Worm (Caenorhabditis elegans) whole organism, L4 larva: ENCODE results near the gene clec-140.
A peak's percentile ranks its signal among the peaks of the same experiment; 100 is the strongest.

Experiments used
- F37D6.2 ChIP-seq: sonication (generic microtip); optimal IDR thresholded peaks from 2 replicates; lab custom pipeline; 2016; ENCODE audit warnings: mild to moderate bottlenecking, missing genetic modification characterization, missing compliant biosample characterization
- attf-4 ChIP-seq: sonication (generic microtip); optimal IDR thresholded peaks from 3 replicates; lab custom pipeline; 2017; ENCODE audit warnings: missing biosample characterization, missing genetic modification characterization
- ceh-82 ChIP-seq: sonication (generic microtip); optimal IDR thresholded peaks from 2 replicates; lab custom pipeline; 2017; ENCODE audit warnings: missing biosample characterization, missing genetic modification characterization
- ctbp-1 ChIP-seq: fragments of 200-800 bp; sonication (Bioruptor generic); IDR thresholded peaks from 2 replicates; pipeline ENCODE4 v1.3.6; 2022; ENCODE audit warnings: missing genetic modification reagents, missing genetic modification characterization, missing compliant biosample characterization
- daf-16 ChIP-seq, 3 experiments: sonication (generic microtip); optimal IDR thresholded peaks; 2 replicates each; lab custom pipeline; 2016 to 2017; ENCODE audit warnings: missing genetic modification characterization in 3 of 3, missing genetic modification reagents in 3 of 3, mild to moderate bottlenecking in 2 of 3, missing compliant biosample characterization in 2 of 3, missing biosample characterization in 1 of 3, moderate library complexity in 1 of 3
- dmd-6 ChIP-seq: fragments of 200-800 bp; sonication (Bioruptor generic); IDR thresholded peaks from 2 replicates; pipeline ENCODE4 v1.3.6; 2022; ENCODE audit warnings: missing genetic modification reagents, missing genetic modification characterization, missing compliant biosample characterization
- dve-1 ChIP-seq: sonication (generic microtip); optimal IDR thresholded peaks from 2 replicates; lab custom pipeline; 2017; ENCODE audit warnings: antibody characterized with exemption, mild to moderate bottlenecking, missing genetic modification characterization, missing compliant biosample characterization; ENCODE audit not compliant: insufficient read depth
- egl-27 ChIP-seq: sonication (generic microtip); optimal IDR thresholded peaks from 3 replicates; lab custom pipeline; 2017; ENCODE audit warnings: missing biosample characterization, missing genetic modification reagents, missing genetic modification characterization
- fkh-10 ChIP-seq: fragments of 150-350 bp; optimal IDR thresholded peaks from 2 replicates; lab custom pipeline; 2014; ENCODE audit warnings: missing biosample characterization, missing genetic modification reagents, missing genetic modification characterization
- hlh-11 ChIP-seq: fragments of 200-800 bp; sonication (Bioruptor generic); optimal IDR thresholded peaks from 2 replicates; lab custom pipeline; 2018; ENCODE audit warnings: mild to moderate bottlenecking, missing genetic modification characterization, missing compliant biosample characterization
- hlh-30 ChIP-seq: sonication (generic microtip); optimal IDR thresholded peaks from 2 replicates; lab custom pipeline; 2017; ENCODE audit warnings: antibody characterized with exemption, mild to moderate bottlenecking, missing genetic modification characterization, missing compliant biosample characterization; ENCODE audit not compliant: insufficient read depth
- lin-39 ChIP-seq: fragments of 150-350 bp; optimal IDR thresholded peaks from 2 replicates; lab custom pipeline; 2014; ENCODE audit warnings: missing biosample characterization, missing genetic modification reagents, missing genetic modification characterization
- nhr-25 ChIP-seq: sonication (generic microtip); optimal IDR thresholded peaks from 2 replicates; lab custom pipeline; 2017; ENCODE audit warnings: missing genetic modification characterization, mild to moderate bottlenecking, missing compliant biosample characterization, antibody characterized with exemption, moderate library complexity, borderline replicate concordance; ENCODE audit not compliant: insufficient read depth
- nhr-28 ChIP-seq: fragments of 150-350 bp; optimal IDR thresholded peaks from 2 replicates; lab custom pipeline; 2014; ENCODE audit warnings: missing biosample characterization, missing genetic modification characterization
- nhr-48 ChIP-seq: sonication (generic microtip); optimal IDR thresholded peaks from 2 replicates; lab custom pipeline; 2016; ENCODE audit warnings: mild to moderate bottlenecking, missing genetic modification characterization, missing compliant biosample characterization
- nhr-6 ChIP-seq: fragments of 150-350 bp; optimal IDR thresholded peaks from 2 replicates; lab custom pipeline; 2014; ENCODE audit warnings: missing biosample characterization, missing genetic modification characterization
- php-3 ChIP-seq: fragments of 200-800 bp; sonication (Bioruptor generic); IDR thresholded peaks from 2 replicates; pipeline ENCODE4 v1.3.6; 2022; ENCODE audit warnings: missing genetic modification reagents, missing genetic modification characterization, missing compliant biosample characterization
- pqm-1 ChIP-seq: sonication (generic microtip); optimal IDR thresholded peaks from 2 replicates; lab custom pipeline; 2017; ENCODE audit warnings: missing biosample characterization, missing genetic modification characterization
- snpc-1.2 ChIP-seq: fragments of 200-800 bp; sonication (Bioruptor generic); IDR thresholded peaks from 2 replicates; pipeline ENCODE4 v1.3.6; 2022; ENCODE audit warnings: missing genetic modification reagents, missing genetic modification characterization, missing compliant biosample characterization
- spr-1 ChIP-seq: sonication (generic microtip); optimal IDR thresholded peaks from 2 replicates; lab custom pipeline; 2016; ENCODE audit warnings: mild to moderate bottlenecking, missing genetic modification characterization, missing compliant biosample characterization
- unc-39 ChIP-seq: sonication (generic microtip); optimal IDR thresholded peaks from 2 replicates; lab custom pipeline; 2017; ENCODE audit warnings: missing biosample characterization, missing genetic modification characterization
- unc-62 ChIP-seq, 3 experiments: fragments of 150-350 bp in 1 of 3; sonication (generic microtip); optimal IDR thresholded peaks in 2 of 3; peaks in 1 of 3; 1 replicate in 1 of 3; 2 replicates in 2 of 3; lab custom pipeline; 2014 to 2017; ENCODE audit warnings: missing biosample characterization in 3 of 3, missing genetic modification characterization in 3 of 3, missing genetic modification reagents in 3 of 3, missing genotype in 1 of 3
- zag-1 ChIP-seq: fragments of 150-350 bp; optimal IDR thresholded peaks from 2 replicates; lab custom pipeline; 2014; ENCODE audit warnings: missing biosample characterization, missing genetic modification characterization
- zip-2 ChIP-seq: fragments of 150-350 bp; optimal IDR thresholded peaks from 2 replicates; lab custom pipeline; 2014; ENCODE audit warnings: missing biosample characterization, missing genetic modification characterization

The clec-140 gene

ce11 chrII:4710120-4710519 lies 37.3 kb downstream of the clec-140 start, which contains the start of gene tag-151 (continued):
- no peak for TF ChIP-seq egl-27
- TF ChIP-seq zip-2 = peak; percentile 54
- no peak for TF ChIP-seq dmd-6 (GFP tag; lab: Robert Waterston, UW)
- peak in 1 of 2 experiments; percentile 54 for TF ChIP-seq daf-16 (GFP tag; optimal IDR thresholded peaks at IDR 0.05; lab: Kevin White, UChicago)
- TF ChIP-seq daf-16 (tag; optimal IDR thresholded peaks at IDR 0.05; lab: Kevin White, UChicago) = no peak
- TF ChIP-seq nhr-25 (tag; lab: Kevin White, UChicago) = no peak

DNA sequence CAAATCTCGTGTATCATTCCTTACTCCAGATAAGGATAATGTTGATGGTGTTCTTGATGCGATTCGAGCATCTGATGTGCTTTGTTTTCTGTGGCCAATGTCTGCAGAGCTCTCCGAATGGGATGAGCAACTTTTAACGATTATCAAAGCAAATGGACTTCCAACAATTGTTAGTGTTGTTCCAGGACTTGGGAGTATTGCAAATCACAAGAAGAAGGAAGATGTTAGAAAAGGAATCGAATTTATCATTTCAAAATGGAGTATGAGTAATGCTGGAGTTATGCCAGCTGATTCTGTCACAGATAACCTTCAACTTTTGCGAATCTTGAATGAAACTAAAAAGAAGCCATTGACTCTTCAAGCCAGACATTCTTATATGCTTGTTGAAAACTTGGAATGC lies 38.0 kb downstream of the clec-140 start:
- TF ChIP-seq attf-4 (no peak), unc-62 (GFP tag; optimal IDR thresholded peaks at IDR 0.05 in 1 of 2; lab: Kevin White, UChicago) (peak in 1 of 2 experiments; percentile 96), unc-62 (tag; optimal IDR thresholded peaks at IDR 0.05; lab: Kevin White, UChicago) (no peak)

ce11 chrII:4715676-4716075 lies 42.8 kb downstream of the clec-140 start, which contains the start of gene F41C3.8:
Gene F41C3.8, plus strand, starts transcription at chrII:4716046.
- TF ChIP-seq php-3 (GFP tag; lab: Robert Waterston, UW) (no peak), nhr-28 (peak; percentile 80), lin-39 (tag; lab: Kevin White, UChicago) (no peak), spr-1 (tag; lab: Kevin White, UChicago) (no peak), F37D6.2 (tag; lab: Kevin White, UChicago) (no peak), hlh-11 (tag; lab: Kevin White, UChicago) (peak; percentile 20), egl-27 (no peak), nhr-48 (tag; lab: Kevin White, UChicago) (no peak), zag-1 (tag; lab: Kevin White, UChicago) (no peak), nhr-6 (tag; lab: Kevin White, UChicago) (no peak), fkh-10 (GFP tag; lab: Kevin White, UChicago) (no peak), dmd-6 (GFP tag; lab: Robert Waterston, UW) (peak; percentile 42; the same call in 1 of the 2 replicates), ceh-82 (tag; lab: Kevin White, UChicago) (no peak), ctbp-1 (no peak), snpc-1.2 (GFP tag; lab: Robert Waterston, UW) (no peak), pqm-1 (peak; percentile 75), daf-16 (GFP tag; optimal IDR thresholded peaks at IDR 0.05; lab: Kevin White, UChicago) (no peak), daf-16 (tag; optimal IDR thresholded peaks at IDR 0.05; lab: Kevin White, UChicago) (peak; percentile 27), dve-1 (tag; lab: Kevin White, UChicago) (peak; percentile 13), unc-39 (tag; lab: Kevin White, UChicago) (no peak), hlh-30 (tag; lab: Kevin White, UChicago) (peak; percentile 30)
- TF ChIP-seq, all 104 proteins: peak for 7
